Worm (Caenorhabditis elegans) whole organism, mixed stage, embryonic: ENCODE data around the gene C30B5.6.

Experiments used
- ces-1 ChIP-seq: fragments of 150-350 bp; optimal IDR thresholded peaks from 2 replicates; lab custom pipeline; 2014; ENCODE audit warnings: missing biosample characterization, missing genetic modification reagents, missing genetic modification characterization
- elt-1 ChIP-seq: sonication (generic microtip); optimal IDR thresholded peaks from 2 replicates; lab custom pipeline; 2017; ENCODE audit warnings: missing genetic modification characterization, mild to moderate bottlenecking, missing compliant biosample characterization, antibody characterized with exemption, moderate library complexity, borderline replicate concordance; ENCODE audit not compliant: insufficient read depth
- elt-3 ChIP-seq: fragments of 150-350 bp; optimal IDR thresholded peaks from 2 replicates; lab custom pipeline; 2014; ENCODE audit warnings: missing biosample characterization, missing genetic modification characterization
- mls-2 ChIP-seq: sonication (generic microtip); optimal IDR thresholded peaks from 2 replicates; lab custom pipeline; 2016; ENCODE audit warnings: mild to moderate bottlenecking, missing genetic modification characterization, moderate library complexity, missing compliant biosample characterization
- nhr-2 ChIP-seq: fragments of 150-350 bp; optimal IDR thresholded peaks from 2 replicates; lab custom pipeline; 2014; ENCODE audit warnings: missing biosample characterization, missing genetic modification characterization
- nhr-76 ChIP-seq: sonication (generic microtip); optimal IDR thresholded peaks from 2 replicates; lab custom pipeline; 2017; ENCODE audit warnings: missing biosample characterization, missing genetic modification characterization
- pha-4 ChIP-seq: fragments of 150-350 bp; optimal IDR thresholded peaks from 2 replicates; lab custom pipeline; 2018; ENCODE audit warnings: missing biosample characterization, missing genetic modification reagents, missing genetic modification characterization
- snpc-4 ChIP-seq: fragments of 150-350 bp; optimal IDR thresholded peaks from 2 replicates; lab custom pipeline; 2014; ENCODE audit warnings: missing biosample characterization, missing genetic modification characterization
- sptf-1 ChIP-seq: sonication (generic microtip); optimal IDR thresholded peaks from 2 replicates; lab custom pipeline; 2017; ENCODE audit warnings: mild to moderate bottlenecking, missing genetic modification characterization, moderate library complexity, missing compliant biosample characterization
- tbx-8 ChIP-seq: fragments of 200-800 bp; sonication (Bioruptor generic); optimal IDR thresholded peaks from 2 replicates; lab custom pipeline; 2018; ENCODE audit warnings: mild to moderate bottlenecking, missing genetic modification characterization, moderate library complexity, missing compliant biosample characterization
- unc-39 ChIP-seq: fragments of 150-350 bp; optimal IDR thresholded peaks from 2 replicates; lab custom pipeline; 2014; ENCODE audit warnings: missing biosample characterization, missing genetic modification characterization

- TF ChIP-seq nhr-2 = no peak
- no peak for TF ChIP-seq snpc-4 (tag; lab: Kevin White, UChicago)
- no peak for TF ChIP-seq pha-4 (tag; lab: Kevin White, UChicago)
- TF ChIP-seq elt-1 (tag; lab: Kevin White, UChicago) = no peak
- no peak for TF ChIP-seq mls-2 (tag; lab: Kevin White, UChicago)
- TF ChIP-seq tbx-8 = no peak
- no peak for TF ChIP-seq elt-3 (tag; lab: Kevin White, UChicago)
- TF ChIP-seq ces-1 = no peak
- TF ChIP-seq sptf-1 (tag; lab: Kevin White, UChicago) = no peak
- TF ChIP-seq nhr-76 (tag; lab: Kevin White, UChicago) = no peak
- TF ChIP-seq unc-39 (tag; lab: Kevin White, UChicago) = no peak
Observed at ce11 chrII:6179531-6179930, 42.9 kb downstream of the C30B5.6 start, which contains the start of gene F40H3.1.
